Fruit fly (Drosophila melanogaster) whole organism, embryonic: ENCODE measurements around the gene CG3078.

Experiments used
- Asciz ChIP-seq: fragments of 200-800 bp; sonication (Bioruptor generic); optimal IDR thresholded peaks from 2 replicates; lab custom pipeline; 2017; ENCODE audit warnings: missing biosample characterization, mild to moderate bottlenecking, missing genetic modification characterization, missing genetic modification reagents
- B-H1 ChIP-seq: fragments of 200-800 bp; sonication (Bioruptor generic); IDR thresholded peaks from 3 replicates; pipeline ENCODE4 v1.3.6; 2022; ENCODE audit warnings: missing biosample characterization, missing genetic modification characterization
- CG13296 ChIP-seq: fragments of 200-800 bp; sonication (Bioruptor generic); optimal IDR thresholded peaks from 3 replicates; lab custom pipeline; 2018; ENCODE audit warnings: missing biosample characterization, mild to moderate bottlenecking, missing genetic modification characterization
- CG14965 ChIP-seq: fragments of 200-800 bp; sonication (Bioruptor generic); optimal IDR thresholded peaks from 2 replicates; lab custom pipeline; 2016; ENCODE audit warnings: missing biosample characterization, missing genetic modification characterization, borderline replicate concordance
- CG4360 ChIP-seq: fragments of 200-800 bp; sonication (Bioruptor generic); IDR thresholded peaks from 2 replicates; pipeline ENCODE4 v1.3.6; 2022; ENCODE audit warnings: missing biosample characterization, missing genetic modification characterization
- CG6175 ChIP-seq: fragments of 200-800 bp; sonication (Bioruptor generic); IDR thresholded peaks from 3 replicates; pipeline ENCODE4 v1.3.6; 2022; ENCODE audit warnings: missing biosample characterization, missing genetic modification characterization
- CG6791 ChIP-seq: fragments of 200-800 bp; sonication (Bioruptor generic); IDR thresholded peaks from 3 replicates; pipeline ENCODE4 v1.3.6; 2022; ENCODE audit warnings: missing biosample characterization, missing genetic modification characterization; ENCODE audit not compliant: partially characterized antibody
- Camta ChIP-seq: fragments of 200-800 bp; sonication (Bioruptor generic); optimal IDR thresholded peaks from 2 replicates; lab custom pipeline; 2016; ENCODE audit warnings: missing biosample characterization, missing genetic modification characterization
- Dip2 ChIP-seq: fragments of 200-800 bp; sonication (Bioruptor generic); IDR thresholded peaks from 2 replicates; pipeline ENCODE4 v1.3.6; 2022; ENCODE audit warnings: missing biosample characterization, missing genetic modification characterization
- ERR ChIP-seq: fragments of 200-800 bp; sonication (Bioruptor generic); optimal IDR thresholded peaks from 2 replicates; lab custom pipeline; 2016; ENCODE audit warnings: missing biosample characterization, missing genetic modification characterization
- HLH3B ChIP-seq: fragments of 200-800 bp; sonication (Bioruptor generic); IDR thresholded peaks from 2 replicates; pipeline ENCODE4 v1.3.6; 2022; ENCODE audit warnings: missing biosample characterization, missing genetic modification characterization
- Jarid2 ChIP-seq: fragments of 200-800 bp; sonication (Bioruptor generic); optimal IDR thresholded peaks from 3 replicates; lab custom pipeline; 2017; ENCODE audit warnings: mild to moderate bottlenecking, missing biosample characterization, missing genetic modification reagents, missing genetic modification characterization
- Max ChIP-seq: fragments of 200-800 bp; sonication (Bioruptor generic); optimal IDR thresholded peaks from 2 replicates; lab custom pipeline; 2016; ENCODE audit warnings: missing biosample characterization, mild to moderate bottlenecking, missing genetic modification characterization
- NC2β ChIP-seq: fragments of 200-800 bp; sonication (Bioruptor generic); optimal IDR thresholded peaks from 2 replicates; lab custom pipeline; 2016; ENCODE audit warnings: missing biosample characterization, missing genetic modification characterization
- Pdp1 ChIP-seq, 2 experiments: fragments of 200-800 bp; sonication (Bioruptor generic); optimal IDR thresholded peaks; 3 replicates each; lab custom pipeline; 2016; ENCODE audit warnings: missing biosample characterization in 2 of 2, missing genetic modification characterization in 2 of 2, mild to moderate bottlenecking in 1 of 2, moderate library complexity in 1 of 2
- Poxn ChIP-seq: fragments of 200-800 bp; sonication (Bioruptor generic); IDR thresholded peaks from 2 replicates; pipeline ENCODE4 v1.3.6; 2022; ENCODE audit warnings: missing biosample characterization, missing genetic modification characterization
- Taf1 ChIP-seq: fragments of 200-800 bp; sonication (Bioruptor generic); IDR thresholded peaks from 2 replicates; pipeline ENCODE4 v1.3.6; 2022; ENCODE audit warnings: missing biosample characterization, missing genetic modification characterization
- Trl ChIP-seq, 3 experiments: fragments of >200 bp in 2 of 3; fragments of 200-800 bp in 1 of 3; sonication (Bioruptor generic) in 1 of 3; optimal IDR thresholded peaks; 2 replicates in 1 of 3; 3 replicates in 2 of 3; lab custom pipeline; 2016 to 2017; ENCODE audit warnings: missing biosample characterization in 1 of 3, missing genetic modification characterization in 1 of 3
- Xbp1 ChIP-seq: fragments of 200-800 bp; sonication (Bioruptor generic); optimal IDR thresholded peaks from 3 replicates; lab custom pipeline; 2016; ENCODE audit warnings: missing biosample characterization, mild to moderate bottlenecking, missing genetic modification characterization
- aop ChIP-seq: fragments of 200-800 bp; sonication (Bioruptor generic); IDR thresholded peaks from 2 replicates; pipeline ENCODE4 v1.3.6; 2022; ENCODE audit warnings: missing biosample characterization, missing genetic modification characterization
- bsh ChIP-seq, 2 experiments: fragments of 200-800 bp; sonication (Bioruptor generic); optimal IDR thresholded peaks; 2 replicates each; lab custom pipeline; 2017 to 2018; ENCODE audit warnings: mild to moderate bottlenecking in 2 of 2, missing biosample characterization in 2 of 2, missing genetic modification characterization in 2 of 2, moderate library complexity in 1 of 2
- cad ChIP-seq: fragments of >200 bp; optimal IDR thresholded peaks from 2 replicates; lab custom pipeline; 2017; ENCODE audit warnings: missing biosample characterization, missing genetic modification characterization
- cas ChIP-seq: fragments of 200-800 bp; sonication (Bioruptor generic); IDR thresholded peaks from 2 replicates; pipeline ENCODE4 v1.3.6; 2022; ENCODE audit warnings: missing biosample characterization, missing genetic modification characterization
- cg ChIP-seq: fragments of 200-800 bp; sonication (Bioruptor generic); optimal IDR thresholded peaks from 3 replicates; lab custom pipeline; 2019; ENCODE audit warnings: missing biosample characterization, mild to moderate bottlenecking, missing genetic modification characterization, moderate library complexity
- chinmo ChIP-seq: fragments of 200-800 bp; sonication (Bioruptor generic); IDR thresholded peaks from 4 replicates; pipeline ENCODE4 v1.3.6; 2022; ENCODE audit warnings: missing biosample characterization, missing genetic modification characterization; ENCODE audit not compliant: partially characterized antibody
- ci ChIP-seq: fragments of 200-800 bp; sonication (Bioruptor generic); IDR thresholded peaks from 3 replicates; pipeline ENCODE4 v1.3.6; 2022; ENCODE audit warnings: missing biosample characterization, missing genetic modification characterization
- crc ChIP-seq: fragments of 200-800 bp; sonication (Bioruptor generic); optimal IDR thresholded peaks from 2 replicates; lab custom pipeline; 2016; ENCODE audit warnings: missing biosample characterization, missing genetic modification characterization
- crol ChIP-seq: fragments of 200-800 bp; sonication (Bioruptor generic); IDR thresholded peaks from 2 replicates; pipeline ENCODE4 v1.3.6; 2022; ENCODE audit warnings: missing biosample characterization, missing genetic modification characterization
- dmrt11E ChIP-seq: fragments of 200-800 bp; sonication (Bioruptor generic); optimal IDR thresholded peaks from 3 replicates; lab custom pipeline; 2018; ENCODE audit warnings: missing biosample characterization, mild to moderate bottlenecking, missing genetic modification characterization, moderate library complexity
- ems ChIP-seq: fragments of 200-800 bp; sonication (Bioruptor generic); optimal IDR thresholded peaks from 3 replicates; lab custom pipeline; 2016; ENCODE audit warnings: missing biosample characterization, missing genetic modification characterization
- en ChIP-seq: fragments of 200-800 bp; sonication (Bioruptor generic); optimal IDR thresholded peaks from 2 replicates; lab custom pipeline; 2016; ENCODE audit warnings: missing biosample characterization, missing genetic modification characterization
- exex ChIP-seq: fragments of 200-800 bp; sonication (Bioruptor generic); optimal IDR thresholded peaks from 4 replicates; lab custom pipeline; 2018; ENCODE audit warnings: missing biosample characterization, mild to moderate bottlenecking, missing genetic modification characterization, moderate library complexity
- fd102C ChIP-seq: fragments of 200-800 bp; sonication (Bioruptor generic); optimal IDR thresholded peaks from 2 replicates; lab custom pipeline; 2018; ENCODE audit warnings: missing biosample characterization, mild to moderate bottlenecking, missing genetic modification characterization, moderate library complexity
- grau ChIP-seq: fragments of 200-800 bp; optimal IDR thresholded peaks from 3 replicates; lab custom pipeline; 2019; ENCODE audit warnings: missing biosample characterization, mild to moderate bottlenecking, missing genetic modification characterization, moderate library complexity
- gsb-n ChIP-seq: fragments of 200-800 bp; sonication (Bioruptor generic); optimal IDR thresholded peaks from 3 replicates; lab custom pipeline; 2018; ENCODE audit warnings: missing biosample characterization, mild to moderate bottlenecking, missing genetic modification characterization
- her ChIP-seq: fragments of 200-800 bp; sonication (Bioruptor generic); optimal IDR thresholded peaks from 2 replicates; lab custom pipeline; 2016; ENCODE audit warnings: missing biosample characterization, missing genetic modification characterization
- nau ChIP-seq: fragments of 200-800 bp; sonication (Bioruptor generic); optimal IDR thresholded peaks from 3 replicates; lab custom pipeline; 2017; ENCODE audit warnings: missing biosample characterization, mild to moderate bottlenecking, missing genetic modification characterization, missing genetic modification reagents
- pros ChIP-seq: fragments of 200-800 bp; sonication (Bioruptor generic); optimal IDR thresholded peaks from 3 replicates; lab custom pipeline; 2019; ENCODE audit warnings: missing biosample characterization, mild to moderate bottlenecking, missing genetic modification characterization, moderate library complexity
- psq ChIP-seq: fragments of 200-800 bp; sonication (Bioruptor generic); optimal IDR thresholded peaks from 2 replicates; lab custom pipeline; 2017; ENCODE audit warnings: missing biosample characterization, missing genetic modification characterization
- sim ChIP-seq: fragments of 200-800 bp; sonication (Bioruptor generic); IDR thresholded peaks from 2 replicates; pipeline ENCODE4 v1.3.6; 2022; ENCODE audit warnings: missing biosample characterization, missing genetic modification characterization
- so ChIP-seq: fragments of 200-800 bp; sonication (Bioruptor generic); IDR thresholded peaks from 3 replicates; pipeline ENCODE4 v1.3.6; 2022; ENCODE audit warnings: missing biosample characterization, missing genetic modification characterization
- sr ChIP-seq: fragments of 200-800 bp; sonication (Bioruptor generic); IDR thresholded peaks from 3 replicates; pipeline ENCODE4 v1.3.6; 2022; ENCODE audit warnings: missing biosample characterization, missing genetic modification characterization
- tio ChIP-seq: fragments of 200-800 bp; sonication (Bioruptor generic); optimal IDR thresholded peaks from 2 replicates; lab custom pipeline; 2017; ENCODE audit warnings: missing biosample characterization, missing genetic modification characterization, inconsistent platforms
- tx ChIP-seq: fragments of 200-800 bp; sonication (Bioruptor generic); optimal IDR thresholded peaks from 2 replicates; lab custom pipeline; 2016; ENCODE audit warnings: missing biosample characterization, missing genetic modification characterization
- vnd ChIP-seq: fragments of 200-800 bp; sonication (Bioruptor generic); IDR thresholded peaks from 3 replicates; pipeline ENCODE4 v1.3.6; 2022; ENCODE audit warnings: missing biosample characterization, missing genetic modification characterization; ENCODE audit not compliant: partially characterized antibody
- yki ChIP-seq: fragments of >200 bp; optimal IDR thresholded peaks from 3 replicates; lab custom pipeline; 2018

CG3078 gene

dm6 chrX:2295435-2296229 is 36.0 kb upstream of the CG3078 start, which contains the start of gene Raf (continued):
- TF ChIP-seq pros (GFP tag; lab: Kevin White, UChicago): peak; percentile 19
- no peak for TF ChIP-seq ERR (GFP tag; lab: Kevin White, UChicago)
- peak; percentile 51; the same call in 1 of the 2 replicates for TF ChIP-seq CG4360
- 0 out of 3 replicates have a peak, but pooled peaks have one; percentile 54 for TF ChIP-seq B-H1 (GFP tag; lab: Robert Waterston, UW)
- TF ChIP-seq chinmo: peak; percentile 37; the same call in 1 of the 4 replicates
- peak; percentile 67; the same call in 2 of the 3 replicates for TF ChIP-seq CG6175 (GFP tag; lab: Robert Waterston, UW)
- TF ChIP-seq en (GFP tag; lab: Kevin White, UChicago): no peak
- peak; percentile 88 to 95 for TF ChIP-seq Trl (optimal IDR thresholded peaks at IDR 0.05; lab: Kevin White, UChicago)
- TF ChIP-seq Trl (GFP tag; optimal IDR thresholded peaks at IDR 0.05; lab: Kevin White, UChicago): no peak
- no peak for TF ChIP-seq tx
- TF ChIP-seq fd102C (GFP tag; lab: Kevin White, UChicago): no peak
- peak; percentile 21 for TF ChIP-seq cad
- peak in 1 of 2 experiments; percentile 84 for TF ChIP-seq Pdp1 (GFP tag; optimal IDR thresholded peaks at IDR 0.05; lab: Kevin White, UChicago)
- TF ChIP-seq nau (GFP tag; lab: Kevin White, UChicago): peak; percentile 89
- TF ChIP-seq vnd (GFP tag; lab: Robert Waterston, UW): 0 out of 3 replicates have a peak, but pooled peaks have one; percentile 20
- TF ChIP-seq CG6791 (GFP tag; lab: Robert Waterston, UW): 0 out of 3 replicates have a peak, but pooled peaks have one; percentile 30
- peak; percentile 93 for TF ChIP-seq crol (GFP tag; lab: Robert Waterston, UW)
- TF ChIP-seq cg (GFP tag; lab: Kevin White, UChicago): peak; percentile 36
- TF ChIP-seq Max (GFP tag; lab: Kevin White, UChicago): no peak
- no peak for TF ChIP-seq sr (GFP tag; lab: Robert Waterston, UW)
- no peak for TF ChIP-seq grau (tag; lab: Kevin White, UChicago)
- TF ChIP-seq ci: peak; percentile 78; the same call in 1 of the 3 replicates

dm6 chrX:2294474-2295434 is 35.1 kb upstream of the CG3078 start:
- TF ChIP-seq cas (GFP tag; lab: Robert Waterston, UW) (no peak), CG13296 (GFP tag; lab: Kevin White, UChicago) (no peak), dmrt11E (tag; lab: Kevin White, UChicago) (peak; percentile 29), crc (no peak), HLH3B (GFP tag; lab: Robert Waterston, UW) (no peak), sim (GFP tag; lab: Robert Waterston, UW) (no peak), aop (GFP tag; lab: Robert Waterston, UW) (no peak), so (GFP tag; lab: Robert Waterston, UW) (no peak), exex (tag; lab: Kevin White, UChicago) (no peak), psq (no peak), Taf1 (GFP tag; lab: Robert Waterston, UW) (no peak), yki (lab: Kevin White, UChicago) (no peak), tio (GFP tag; lab: Kevin White, UChicago) (no peak), bsh (GFP tag; optimal IDR thresholded peaks at IDR 0.05; lab: Kevin White, UChicago) (peak in 1 of 2 experiments; percentile 29), Jarid2 (GFP tag; lab: Kevin White, UChicago) (no peak), her (GFP tag; lab: Kevin White, UChicago) (no peak), gsb-n (tag; lab: Kevin White, UChicago) (no peak), ems (GFP tag; lab: Kevin White, UChicago) (no peak), CG14965 (GFP tag; lab: Kevin White, UChicago) (no peak), Asciz (GFP tag; lab: Kevin White, UChicago) (peak; percentile 11), Dip2 (GFP tag; lab: Robert Waterston, UW) (no peak), NC2β (GFP tag; lab: Kevin White, UChicago) (peak; percentile 19), B-H1 (GFP tag; lab: Robert Waterston, UW) (no peak), Xbp1 (GFP tag; lab: Kevin White, UChicago) (no peak), Poxn (GFP tag; lab: Robert Waterston, UW) (no peak), Camta (GFP tag; lab: Kevin White, UChicago) (no peak)
